Fruit fly (Drosophila melanogaster): ENCODE results near the gene CG33203.

dm6 chr3R:28913039-28913438 lies 25.5 kb upstream of the CG33203 start:
- TF ChIP-seq CG16779 (tag; optimal IDR thresholded peaks at IDR 0.05) (no peak), CG6854 (GFP tag; optimal IDR thresholded peaks at IDR 0.05) (no peak), Blimp-1 (GFP tag; optimal IDR thresholded peaks at IDR 0.05) (no peak), Hr39 (GFP tag; optimal IDR thresholded peaks at IDR 0.05) (no peak), Sox15 (GFP tag; optimal IDR thresholded peaks at IDR 0.05) (no peak), eg (GFP tag; IDR thresholded peaks at IDR 0.05) (0 out of 3 replicates have a peak, but pooled peaks have one; percentile 20), Sox14 (GFP tag; optimal IDR thresholded peaks at IDR 0.05) (no peak), CG1621 (tag; optimal IDR thresholded peaks at IDR 0.05) (no peak)

All from whole organism, prepupa.